Fruit fly (Drosophila melanogaster): Measurements from ENCODE around the gene CG33270.

Gene CG33270

DNA sequence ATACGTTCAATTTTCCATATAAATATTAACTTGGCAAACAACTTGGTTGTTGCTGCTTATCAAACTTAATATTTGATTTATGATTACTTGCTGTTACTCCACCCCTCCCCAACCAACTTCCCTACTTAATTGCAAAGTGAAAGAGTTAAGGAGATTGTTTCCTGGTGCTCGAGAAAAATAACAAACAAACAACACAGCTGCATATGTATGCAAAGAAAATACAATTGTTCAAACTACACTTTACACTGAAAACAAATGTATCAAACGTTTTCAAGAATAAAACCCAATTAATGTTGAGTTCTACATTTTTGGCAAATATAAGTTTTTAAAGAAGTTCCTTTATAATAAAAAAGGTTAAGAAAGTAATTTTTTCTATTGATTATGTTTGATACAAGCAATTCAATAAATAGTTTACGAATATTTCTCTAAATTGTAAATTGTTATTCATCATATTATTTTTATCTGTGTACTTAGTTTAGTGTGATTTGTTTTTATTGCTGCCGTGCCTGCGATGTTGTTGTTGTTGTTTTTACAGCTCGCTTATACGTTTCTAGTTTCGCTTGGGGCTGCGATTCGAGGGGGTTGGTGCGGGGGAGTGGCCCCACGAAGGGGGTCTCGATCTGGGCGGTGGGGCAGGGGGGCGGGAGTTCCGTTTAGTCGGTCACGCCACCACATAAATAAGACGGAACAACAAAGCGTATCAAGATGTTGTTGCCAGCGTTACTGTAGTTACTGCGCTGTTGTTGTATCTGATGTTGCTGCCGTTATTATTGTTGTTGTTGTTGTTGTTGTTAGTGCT lies 22.6 kb downstream of the CG33270 start (continued):
- peak; percentile 70 for TF ChIP-seq CG4820 (GFP tag; optimal IDR thresholded peaks at IDR 0.05)
- peak in 1 of 3 experiments; percentile 85 for TF ChIP-seq lola (GFP tag; optimal IDR thresholded peaks at IDR 0.05)
- no peak for TF ChIP-seq chm (GFP tag; IDR thresholded peaks at IDR 0.05)
- no peak for TF ChIP-seq CkIIα-i1 (GFP tag; IDR thresholded peaks at IDR 0.05)
- TF ChIP-seq CG7963 (GFP tag; IDR thresholded peaks at IDR 0.05; ENCODE audit: partially characterized antibody), result 0 out of 3 replicates have a peak, but pooled peaks have one; percentile 7
- TF ChIP-seq CG2202 (tag; optimal IDR thresholded peaks at IDR 0.05), result peak; percentile 63
- TF ChIP-seq CG17328 (GFP tag; IDR thresholded peaks at IDR 0.05), result peak; percentile 45
- no peak for TF ChIP-seq CG10321 (GFP tag; IDR thresholded peaks at IDR 0.05)
- TF ChIP-seq CTCF (GFP tag; optimal IDR thresholded peaks at IDR 0.05), result peak; percentile 2
- TF ChIP-seq CG32772 (GFP tag; IDR thresholded peaks at IDR 0.05), result peak; percentile 46; the same call in 1 of the 2 replicates
- TF ChIP-seq ato (GFP tag; IDR thresholded peaks at IDR 0.05; ENCODE audit: partially characterized antibody), result no peak
- TF ChIP-seq CG1024 (GFP tag; IDR thresholded peaks at IDR 0.05), result peak; percentile 28; the same call in 1 of the 2 replicates
- peak; percentile 46 for TF ChIP-seq Hand (GFP tag; optimal IDR thresholded peaks at IDR 0.05)
- no peak for TF ChIP-seq Dad (GFP tag; optimal IDR thresholded peaks at IDR 0.05)
- TF ChIP-seq CG7357 (GFP tag; IDR thresholded peaks at IDR 0.05), result 0 out of 3 replicates have a peak, but pooled peaks have one; percentile 30
- no peak for TF ChIP-seq toy (GFP tag; IDR thresholded peaks at IDR 0.05)
- 0 out of 3 replicates have a peak, but pooled peaks have one; percentile 40 for TF ChIP-seq CG11093 (GFP tag; IDR thresholded peaks at IDR 0.05)
- TF ChIP-seq dimm (GFP tag; IDR thresholded peaks at IDR 0.05), result no peak
- peak; percentile 91 for TF ChIP-seq abd-A (tag; optimal IDR thresholded peaks at IDR 0.05)
- TF ChIP-seq HLH3B (GFP tag; IDR thresholded peaks at IDR 0.05), result peak; percentile 38; the same call in 1 of the 2 replicates
- TF ChIP-seq Gsc (GFP tag; IDR thresholded peaks at IDR 0.05), result no peak
- TF ChIP-seq oc (tag; optimal IDR thresholded peaks at IDR 0.05), result peak; percentile 51
- TF ChIP-seq CrebB (tag; optimal IDR thresholded peaks at IDR 0.05), result peak; percentile 31
- no peak for TF ChIP-seq ac (GFP tag; optimal IDR thresholded peaks at IDR 0.05)
- TF ChIP-seq fd3F (GFP tag; optimal IDR thresholded peaks at IDR 0.05), result peak; percentile 39
- no peak for TF ChIP-seq ab (GFP tag; optimal IDR thresholded peaks at IDR 0.05)
- no peak for TF ChIP-seq CG10959 (GFP tag; IDR thresholded peaks at IDR 0.05)
- TF ChIP-seq Sox102F (GFP tag; optimal IDR thresholded peaks at IDR 0.05), result peak; percentile 91
- no peak for TF ChIP-seq CG42726 (GFP tag; IDR thresholded peaks at IDR 0.05; ENCODE audit: partially characterized antibody)
- TF ChIP-seq knrl (GFP tag; IDR thresholded peaks at IDR 0.05; ENCODE audit: partially characterized antibody), result no peak
- peak; percentile 65 for TF ChIP-seq HmgZ (tag; optimal IDR thresholded peaks at IDR 0.05)
- peak; percentile 9 for TF ChIP-seq CG15514 (GFP tag; optimal IDR thresholded peaks at IDR 0.05)
- TF ChIP-seq NfI (GFP tag; optimal IDR thresholded peaks at IDR 0.05), result peak; percentile 39
- peak; percentile 92 for TF ChIP-seq CG4360 (GFP tag; IDR thresholded peaks at IDR 0.05)
- TF ChIP-seq CG5245 (GFP tag; optimal IDR thresholded peaks at IDR 0.05), result no peak
- no peak for TF ChIP-seq CG7372 (GFP tag; IDR thresholded peaks at IDR 0.05)
- no peak for TF ChIP-seq CG10274 (GFP tag; optimal IDR thresholded peaks at IDR 0.05)
- TF ChIP-seq tup (GFP tag; optimal IDR thresholded peaks at IDR 0.05), result no peak
- peak; percentile 46; the same call in 1 of the 2 replicates for TF ChIP-seq Rfx (GFP tag; IDR thresholded peaks at IDR 0.05)
- peak; percentile 55; the same call in 1 of the 2 replicates for TF ChIP-seq CG14667 (GFP tag; IDR thresholded peaks at IDR 0.05)
- TF ChIP-seq pfk (GFP tag; optimal IDR thresholded peaks at IDR 0.05), result no peak
- peak; percentile 39 for TF ChIP-seq CG16863 (GFP tag; optimal IDR thresholded peaks at IDR 0.05)
- TF ChIP-seq CG4424 (GFP tag; optimal IDR thresholded peaks at IDR 0.05), result peak; percentile 71
- TF ChIP-seq CG16779 (GFP tag; IDR thresholded peaks at IDR 0.05), result no peak
- peak; percentile 32 for TF ChIP-seq Lhr (GFP tag; optimal IDR thresholded peaks at IDR 0.05)
- no peak for TF ChIP-seq luna (GFP tag; optimal IDR thresholded peaks at IDR 0.05)
- TF ChIP-seq Jarid2 (GFP tag; optimal IDR thresholded peaks at IDR 0.05), result peak; percentile 34
- no peak for TF ChIP-seq crc (GFP tag; optimal IDR thresholded peaks at IDR 0.05)
- TF ChIP-seq da (GFP tag; optimal IDR thresholded peaks at IDR 0.05), result peak; percentile 31

All from whole organism, embryonic.